Worm (Caenorhabditis elegans) whole organism, young adult: Measurements from ENCODE around the gene clec-212.

Experiments used
- B0019.2 ChIP-seq: fragments of 200-800 bp; sonication (Bioruptor generic); conservative IDR thresholded peaks from 2 replicates; pipeline ENCODE4 v1.3.6; 2022; ENCODE audit warnings: missing genetic modification reagents, missing genetic modification characterization, missing compliant biosample characterization
- F22D6.2 ChIP-seq: sonication (generic microtip); optimal IDR thresholded peaks from 2 replicates; lab custom pipeline; 2016; ENCODE audit warnings: mild to moderate bottlenecking, missing genetic modification characterization, missing compliant biosample characterization
- F37B4.10 ChIP-seq: fragments of 200-800 bp; sonication (Bioruptor generic); IDR thresholded peaks from 2 replicates; pipeline ENCODE4 v1.3.6; 2022; ENCODE audit warnings: missing genetic modification characterization, missing compliant biosample characterization
- F39B2.1 ChIP-seq: fragments of 200-800 bp; sonication (Bioruptor generic); IDR thresholded peaks from 2 replicates; pipeline ENCODE4 v1.3.6; 2022; ENCODE audit warnings: missing genetic modification reagents, missing genetic modification characterization, missing compliant biosample characterization
- F49E8.2 ChIP-seq: sonication (generic microtip); optimal IDR thresholded peaks from 3 replicates; lab custom pipeline; 2017; ENCODE audit warnings: missing genetic modification characterization, mild to moderate bottlenecking, missing compliant biosample characterization, antibody characterized with exemption, moderate library complexity; ENCODE audit not compliant: insufficient read depth
- F57A8.1 ChIP-seq: fragments of 200-800 bp; sonication (Bioruptor generic); optimal IDR thresholded peaks from 2 replicates; lab custom pipeline; 2018; ENCODE audit warnings: mild to moderate bottlenecking, missing genetic modification characterization, moderate library complexity, missing compliant biosample characterization
- T07F8.4 ChIP-seq: sonication (generic microtip); optimal IDR thresholded peaks from 2 replicates; lab custom pipeline; 2016; ENCODE audit warnings: mild to moderate bottlenecking, missing genetic modification characterization, moderate library complexity, missing compliant biosample characterization
- T26A5.8 ChIP-seq: sonication (generic microtip); optimal IDR thresholded peaks from 2 replicates; lab custom pipeline; 2016; ENCODE audit warnings: missing genetic modification characterization, missing compliant biosample characterization
- Y53F4B.3 ChIP-seq: fragments of 200-800 bp; sonication (Bioruptor generic); IDR thresholded peaks from 2 replicates; pipeline ENCODE4 v1.3.6; 2022; ENCODE audit warnings: missing genetic modification reagents, missing genetic modification characterization, missing compliant biosample characterization
- Y56A3A.18 ChIP-seq: fragments of 200-800 bp; sonication (Bioruptor generic); IDR thresholded peaks from 2 replicates; pipeline ENCODE4 v1.3.6; 2022; ENCODE audit warnings: missing genetic modification reagents, missing genetic modification characterization, missing compliant biosample characterization
- Y67H2A.10 ChIP-seq: fragments of 200-800 bp; sonication (Bioruptor generic); conservative IDR thresholded peaks from 2 replicates; pipeline ENCODE4 v1.3.6; 2022; ENCODE audit warnings: missing genetic modification reagents, missing genetic modification characterization, missing compliant biosample characterization
- Y79H2A.3 ChIP-seq: fragments of 200-800 bp; sonication (Bioruptor generic); conservative IDR thresholded peaks from 2 replicates; pipeline ENCODE4 v1.3.6; 2022; ENCODE audit warnings: missing genetic modification reagents, missing genetic modification characterization, missing compliant biosample characterization
- Y95B8A.8 ChIP-seq: fragments of 200-800 bp; sonication (Bioruptor generic); IDR thresholded peaks from 2 replicates; pipeline ENCODE4 v1.3.6; 2022; ENCODE audit warnings: missing genetic modification reagents, missing genetic modification characterization, missing compliant biosample characterization
- ama-1 ChIP-seq, 3 experiments: fragments of 150-350 bp in 1 of 3; sonication (generic microtip) in 2 of 3; optimal IDR thresholded peaks; 2 replicates each; lab custom pipeline; 2014 to 2018; ENCODE audit warnings: missing biosample characterization in 2 of 3, missing genetic modification characterization in 2 of 3, missing genetic modification reagents in 2 of 3
- atf-7 ChIP-seq: sonication (generic microtip); optimal IDR thresholded peaks from 2 replicates; lab custom pipeline; 2017; ENCODE audit warnings: mild to moderate bottlenecking, missing genetic modification characterization, missing compliant biosample characterization
- attf-5 ChIP-seq: fragments of 200-800 bp; sonication (Bioruptor generic); optimal IDR thresholded peaks from 2 replicates; lab custom pipeline; 2018; ENCODE audit warnings: mild to moderate bottlenecking, missing genetic modification characterization, missing compliant biosample characterization
- attf-6 ChIP-seq: fragments of 200-800 bp; sonication (Bioruptor generic); IDR thresholded peaks from 2 replicates; pipeline ENCODE4 v1.3.6; 2022; ENCODE audit warnings: missing genetic modification reagents, missing genetic modification characterization, missing compliant biosample characterization
- bed-2 ChIP-seq: fragments of 200-800 bp; sonication (Bioruptor generic); IDR thresholded peaks from 2 replicates; pipeline ENCODE4 v1.3.6; 2022; ENCODE audit warnings: missing genetic modification reagents, missing genetic modification characterization, missing compliant biosample characterization
- ccch-3 ChIP-seq: fragments of 200-800 bp; sonication (Bioruptor generic); optimal IDR thresholded peaks from 2 replicates; lab custom pipeline; 2018; ENCODE audit warnings: mild to moderate bottlenecking, missing genetic modification characterization, missing compliant biosample characterization
- cebp-2 ChIP-seq: fragments of 200-800 bp; sonication (Bioruptor generic); IDR thresholded peaks from 2 replicates; pipeline ENCODE4 v1.3.6; 2022; ENCODE audit warnings: missing genetic modification characterization, missing compliant biosample characterization
- ceh-40 ChIP-seq: fragments of 200-800 bp; sonication (Bioruptor generic); IDR thresholded peaks from 2 replicates; pipeline ENCODE4 v1.3.6; 2022; ENCODE audit warnings: missing genetic modification characterization, missing compliant biosample characterization
- ceh-91 ChIP-seq: fragments of 200-800 bp; sonication (Bioruptor generic); IDR thresholded peaks from 2 replicates; pipeline ENCODE4 v1.3.6; 2022; ENCODE audit warnings: missing genetic modification reagents, missing genetic modification characterization, missing compliant biosample characterization
- die-1 ChIP-seq: sonication (generic microtip); optimal IDR thresholded peaks from 2 replicates; lab custom pipeline; 2016; ENCODE audit warnings: missing genotype, mild to moderate bottlenecking, missing genetic modification characterization, missing compliant biosample characterization
- dpff-1 ChIP-seq: sonication (generic microtip); optimal IDR thresholded peaks from 2 replicates; lab custom pipeline; 2017; ENCODE audit warnings: mild to moderate bottlenecking, missing genetic modification characterization, missing compliant biosample characterization
- efl-1 ChIP-seq: fragments of 150-350 bp; optimal IDR thresholded peaks from 2 replicates; lab custom pipeline; 2014; ENCODE audit warnings: missing biosample characterization, missing genetic modification reagents, missing genetic modification characterization
- egl-18 ChIP-seq: fragments of 200-800 bp; sonication (Bioruptor generic); IDR thresholded peaks from 2 replicates; pipeline ENCODE4 v1.3.6; 2022; ENCODE audit warnings: missing genetic modification reagents, missing genetic modification characterization, missing compliant biosample characterization
- fkh-3 ChIP-seq: sonication (generic microtip); optimal IDR thresholded peaks from 2 replicates; lab custom pipeline; 2016; ENCODE audit warnings: mild to moderate bottlenecking, missing genetic modification characterization, missing compliant biosample characterization
- him-1 ChIP-seq: sonication (generic microtip); optimal IDR thresholded peaks from 2 replicates; lab custom pipeline; 2016; ENCODE audit warnings: missing genotype, missing genetic modification reagents, missing genetic modification characterization, missing compliant biosample characterization
- hmg-1.2 ChIP-seq: fragments of 200-800 bp; sonication (Bioruptor generic); IDR thresholded peaks from 2 replicates; pipeline ENCODE4 v1.3.6; 2022; ENCODE audit warnings: missing genetic modification reagents, missing genetic modification characterization, missing compliant biosample characterization
- hmg-20 ChIP-seq: fragments of 200-800 bp; sonication (Bioruptor generic); IDR thresholded peaks from 2 replicates; pipeline ENCODE4 v1.3.6; 2022; ENCODE audit warnings: missing genetic modification reagents, missing genetic modification characterization, missing compliant biosample characterization
- lin-54 ChIP-seq: fragments of 200-800 bp; sonication (Bioruptor generic); optimal IDR thresholded peaks from 2 replicates; lab custom pipeline; 2018; ENCODE audit warnings: mild to moderate bottlenecking, missing genetic modification characterization, missing compliant biosample characterization
- madf-6 ChIP-seq: fragments of 200-800 bp; sonication (Bioruptor generic); IDR thresholded peaks from 2 replicates; pipeline ENCODE4 v1.3.6; 2022; ENCODE audit warnings: missing genetic modification reagents, missing genetic modification characterization, missing compliant biosample characterization
- mxl-1 ChIP-seq: sonication (generic microtip); optimal IDR thresholded peaks from 2 replicates; lab custom pipeline; 2016; ENCODE audit warnings: missing genetic modification characterization, missing compliant biosample characterization
- nfya-2 ChIP-seq: fragments of 200-800 bp; sonication (Bioruptor generic); IDR thresholded peaks from 2 replicates; pipeline ENCODE4 v1.3.6; 2022; ENCODE audit warnings: missing genetic modification reagents, missing genetic modification characterization, missing compliant biosample characterization
- nfyb-1 ChIP-seq: fragments of 200-800 bp; sonication (Bioruptor generic); IDR thresholded peaks from 2 replicates; pipeline ENCODE4 v1.3.6; 2022; ENCODE audit warnings: missing genetic modification reagents, missing genetic modification characterization, missing compliant biosample characterization
- pbrm-1 ChIP-seq: fragments of 200-800 bp; sonication (Bioruptor generic); IDR thresholded peaks from 2 replicates; pipeline ENCODE4 v1.3.6; 2022; ENCODE audit warnings: missing genetic modification reagents, missing genetic modification characterization, missing compliant biosample characterization
- rcor-1 ChIP-seq: fragments of 200-800 bp; sonication (Bioruptor generic); IDR thresholded peaks from 2 replicates; pipeline ENCODE4 v1.3.6; 2022; ENCODE audit warnings: missing genetic modification reagents, missing genetic modification characterization, missing compliant biosample characterization
- rec-8 ChIP-seq, 2 experiments: sonication (generic microtip); optimal IDR thresholded peaks; 2 replicates each; lab custom pipeline; 2016; ENCODE audit warnings: mild to moderate bottlenecking in 2 of 2, missing genetic modification characterization in 2 of 2, missing genetic modification reagents in 2 of 2, missing genotype in 2 of 2, missing biosample characterization in 1 of 2, missing compliant biosample characterization in 1 of 2, moderate library complexity in 1 of 2
- unc-62 ChIP-seq: fragments of 150-350 bp; optimal IDR thresholded peaks from 2 replicates; lab custom pipeline; 2014; ENCODE audit warnings: missing biosample characterization, missing genetic modification reagents, missing genetic modification characterization
- ztf-18 ChIP-seq: sonication (generic microtip); optimal IDR thresholded peaks from 2 replicates; lab custom pipeline; 2016; ENCODE audit warnings: missing genotype, mild to moderate bottlenecking, missing genetic modification characterization, missing compliant biosample characterization
- ztf-25 ChIP-seq: fragments of 200-800 bp; sonication (Bioruptor generic); IDR thresholded peaks from 2 replicates; pipeline ENCODE4 v1.3.6; 2022; ENCODE audit warnings: missing genetic modification reagents, missing genetic modification characterization, missing compliant biosample characterization
- ztf-28 ChIP-seq: fragments of 200-800 bp; sonication (Bioruptor generic); IDR thresholded peaks from 2 replicates; pipeline ENCODE4 v1.3.6; 2022; ENCODE audit warnings: missing genetic modification reagents, missing genetic modification characterization, missing compliant biosample characterization

clec-212 gene

ce11 chrV:7555875-7556274, 14.3 kb downstream of the clec-212 start:
- no peak for TF ChIP-seq F22D6.2 (tag; lab: Kevin White, UChicago)
- no peak for TF ChIP-seq F49E8.2 (tag; lab: Kevin White, UChicago)
- TF ChIP-seq madf-6 = no peak
- TF ChIP-seq attf-6 (GFP tag; lab: Robert Waterston, UW) = no peak
- TF ChIP-seq fkh-3 (tag; lab: Kevin White, UChicago) = no peak
- TF ChIP-seq nfyb-1 = no peak
- no peak for TF ChIP-seq ztf-28 (GFP tag; lab: Robert Waterston, UW)
- TF ChIP-seq unc-62 (GFP tag; lab: Kevin White, UChicago) = no peak
- TF ChIP-seq F37B4.10 (GFP tag; lab: Robert Waterston, UW) = no peak
- no peak for TF ChIP-seq Y79H2A.3 (GFP tag; lab: Robert Waterston, UW)
- TF ChIP-seq attf-5 (GFP tag; lab: Kevin White, UChicago) = no peak
- no peak for TF ChIP-seq lin-54

ce11 chrV:7553873-7554362, 16.3 kb downstream of the clec-212 start, which contains the start of gene ttr-10:
TSS of gene ttr-10 (minus strand) at chrV:7553923.
- TF ChIP-seq rcor-1 (GFP tag; lab: Robert Waterston, UW) (no peak), Y67H2A.10 (GFP tag; lab: Robert Waterston, UW) (no peak), efl-1 (GFP tag; lab: Kevin White, UChicago) (no peak), hmg-20 (no peak), egl-18 (GFP tag; lab: Robert Waterston, UW) (no peak), Y79H2A.3 (GFP tag; lab: Robert Waterston, UW) (no peak), rec-8 (tag; optimal IDR thresholded peaks at IDR 0.05; lab: Kevin White, UChicago) (no peak), ccch-3 (no peak), F39B2.1 (GFP tag; lab: Robert Waterston, UW) (no peak), F57A8.1 (GFP tag; lab: Kevin White, UChicago) (no peak), T26A5.8 (tag; lab: Kevin White, UChicago) (no peak), ama-1 (optimal IDR thresholded peaks at IDR 0.05; lab: Kevin White, UChicago) (no peak), ama-1 (GFP tag; optimal IDR thresholded peaks at IDR 0.05; lab: Kevin White, UChicago) (no peak), ztf-18 (tag; lab: Kevin White, UChicago) (no peak), B0019.2 (GFP tag; lab: Robert Waterston, UW) (no peak)

ce11 chrV:7551821-7552220, 18.4 kb downstream of the clec-212 start, which contains the start of gene F19F10.3:
TSS of gene F19F10.3 (plus strand) at chrV:7552121.
- no peak for TF ChIP-seq nfyb-1
- TF ChIP-seq dpff-1 (tag; lab: Kevin White, UChicago) = no peak
- TF ChIP-seq atf-7 (tag; lab: Kevin White, UChicago) = no peak
- TF ChIP-seq ztf-25 = no peak
- no peak for TF ChIP-seq hmg-1.2
- no peak for TF ChIP-seq hmg-20
- no peak for TF ChIP-seq fkh-3 (tag; lab: Kevin White, UChicago)
- no peak for TF ChIP-seq rec-8 (tag; optimal IDR thresholded peaks at IDR 0.05; lab: Kevin White, UChicago)
- TF ChIP-seq mxl-1 (tag; lab: Kevin White, UChicago) = no peak

ce11 chrV:7548499-7548898, 21.7 kb downstream of the clec-212 start:
- peak; percentile 69 for TF ChIP-seq pbrm-1
- TF ChIP-seq die-1 (tag; lab: Kevin White, UChicago) = peak; percentile 59
- peak; percentile 77; the same call in 1 of the 2 replicates for TF ChIP-seq ceh-40 (GFP tag; lab: Robert Waterston, UW)
- peak; percentile 53; the same call in 1 of the 2 replicates for TF ChIP-seq B0019.2 (GFP tag; lab: Robert Waterston, UW)
- TF ChIP-seq rcor-1 (GFP tag; lab: Robert Waterston, UW) = peak; percentile 78
- TF ChIP-seq lin-54 = peak; percentile 57
- TF ChIP-seq egl-18 (GFP tag; lab: Robert Waterston, UW) = 0 out of 2 replicates have a peak, but pooled peaks have one; percentile 57
- peak; percentile 71; the same call in 1 of the 2 replicates for TF ChIP-seq ztf-28 (GFP tag; lab: Robert Waterston, UW)
- peak; percentile 91 for TF ChIP-seq Y56A3A.18 (GFP tag; lab: Robert Waterston, UW)
- TF ChIP-seq nfya-2 (GFP tag; lab: Robert Waterston, UW) = 0 out of 2 replicates have a peak, but pooled peaks have one; percentile 23
- TF ChIP-seq ceh-91 (GFP tag; lab: Robert Waterston, UW) = peak; percentile 47; the same call in 1 of the 2 replicates
- 0 out of 2 replicates have a peak, but pooled peaks have one; percentile 38 for TF ChIP-seq F39B2.1 (GFP tag; lab: Robert Waterston, UW)
- TF ChIP-seq T07F8.4 (tag; lab: Kevin White, UChicago) = peak; percentile 43
- TF ChIP-seq bed-2 (GFP tag; lab: Robert Waterston, UW) = peak; percentile 66; the same call in 1 of the 2 replicates
- TF ChIP-seq Y95B8A.8 = peak; percentile 73
- 0 out of 2 replicates have a peak, but pooled peaks have one; percentile 71 for TF ChIP-seq cebp-2
- TF ChIP-seq Y53F4B.3 = peak; percentile 62; the same call in 1 of the 2 replicates
- TF ChIP-seq hmg-20 = peak; percentile 36; the same call in 1 of the 2 replicates
- peak; percentile 45 for TF ChIP-seq him-1 (tag; lab: Kevin White, UChicago)
